Fruit fly (Drosophila melanogaster): ENCODE measurements around the gene RpS17.

DNA sequence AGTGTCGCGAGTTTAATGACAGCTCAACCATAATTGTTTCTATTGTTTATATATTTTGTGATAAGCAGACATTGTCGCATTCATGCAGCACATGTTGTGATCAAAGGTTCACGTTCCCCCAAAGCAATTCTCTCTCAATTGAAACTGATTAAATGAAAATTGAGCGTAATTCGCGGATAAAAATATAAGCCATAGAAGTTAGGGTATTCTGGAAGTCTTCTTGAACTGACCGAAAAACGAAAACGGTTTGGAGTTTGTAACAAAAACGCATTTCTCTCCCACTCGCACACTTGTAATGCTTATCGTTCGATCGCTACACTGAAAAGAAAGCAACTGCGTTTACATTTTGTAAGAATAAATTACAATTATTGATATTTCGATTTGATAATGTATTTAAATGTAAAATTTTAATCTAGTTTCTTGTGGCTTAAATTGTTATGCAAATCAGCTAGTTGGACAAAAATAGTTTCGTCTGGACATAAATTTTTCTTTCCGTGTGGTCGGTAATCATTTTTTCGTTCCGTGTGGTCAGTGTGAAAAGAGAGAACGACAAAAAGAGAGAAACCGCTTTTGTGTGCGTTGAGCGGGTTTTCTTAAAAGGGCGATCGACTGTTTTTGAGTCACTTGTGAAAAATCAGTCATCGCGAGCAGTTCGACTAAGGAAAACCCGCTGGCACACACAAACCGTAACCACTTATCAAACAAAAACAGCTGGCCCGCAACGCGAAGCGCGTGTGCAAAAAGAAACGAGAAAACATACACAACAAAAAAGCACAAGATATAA lies 6.8 kb downstream of the RpS17 start, which contains the start of gene aay:
- TF ChIP-seq psq (optimal IDR thresholded peaks at IDR 0.05) = no peak
- TF ChIP-seq CG8478 (optimal IDR thresholded peaks at IDR 0.05) = no peak

Measured in whole organism.